Fruit fly (Drosophila melanogaster): ENCODE results near the gene CG13728.
A peak's percentile ranks its signal among the peaks of the same experiment; 100 is the strongest.

The CG13728 gene

DNA sequence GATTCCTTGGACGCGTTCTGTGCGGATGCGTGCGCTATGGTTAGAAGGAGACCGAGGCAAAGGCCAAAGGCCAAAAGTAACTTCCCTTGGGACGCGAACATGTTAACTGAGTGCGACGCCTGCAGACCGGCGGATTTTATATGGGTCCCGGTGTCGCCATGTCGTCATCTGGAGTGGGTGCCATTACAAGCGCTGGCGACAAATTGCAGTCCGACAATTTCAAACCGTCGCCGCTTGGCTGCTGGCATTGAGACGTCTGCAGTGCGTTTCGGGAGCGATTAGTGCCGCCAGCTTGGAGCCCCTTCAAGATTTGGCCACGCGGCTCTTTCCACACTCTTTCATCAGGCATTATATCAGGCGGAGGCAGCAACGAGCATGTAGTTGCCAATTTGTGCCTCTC is 41.3 kb downstream of the CG13728 start, which contains the start of gene CG13727:
Gene CG13727 (minus strand): TSS at position 101 of the 400 bp plus-strand sequence.
- no peak for TF ChIP-seq Ets21C (GFP tag; optimal IDR thresholded peaks at IDR 0.05)
- no peak for TF ChIP-seq salr (GFP tag; optimal IDR thresholded peaks at IDR 0.05)
- no peak for TF ChIP-seq achi (GFP tag; optimal IDR thresholded peaks at IDR 0.05)
- TF ChIP-seq lz (GFP tag; optimal IDR thresholded peaks at IDR 0.05): no peak
- no peak for TF ChIP-seq eg (GFP tag; IDR thresholded peaks at IDR 0.05)
- TF ChIP-seq fkh (GFP tag; optimal IDR thresholded peaks at IDR 0.05): no peak
- no peak for TF ChIP-seq CG7368 (GFP tag; optimal IDR thresholded peaks at IDR 0.05)

DNA sequence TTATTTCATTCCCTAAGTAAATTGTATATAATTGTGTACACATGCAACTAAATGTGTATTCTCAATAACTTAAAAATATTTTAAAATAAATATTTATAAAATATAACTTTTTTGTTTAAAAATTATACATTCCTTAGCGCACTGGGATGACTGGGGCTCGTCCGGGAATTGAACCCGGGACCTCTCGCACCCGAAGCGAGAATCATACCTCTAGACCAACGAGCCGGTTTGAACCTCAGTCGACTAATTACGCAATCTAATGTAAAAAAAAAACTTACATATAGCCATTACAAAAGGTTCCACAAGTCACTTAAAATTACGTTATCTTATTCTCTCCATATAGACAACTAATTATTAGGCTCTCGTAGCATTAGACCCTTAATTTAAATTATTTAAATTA is 42.8 kb downstream of the CG13728 start:
- TF ChIP-seq svp (GFP tag) (peak; percentile 27), CG16779 (tag; optimal IDR thresholded peaks at IDR 0.05) (no peak)

DNA sequence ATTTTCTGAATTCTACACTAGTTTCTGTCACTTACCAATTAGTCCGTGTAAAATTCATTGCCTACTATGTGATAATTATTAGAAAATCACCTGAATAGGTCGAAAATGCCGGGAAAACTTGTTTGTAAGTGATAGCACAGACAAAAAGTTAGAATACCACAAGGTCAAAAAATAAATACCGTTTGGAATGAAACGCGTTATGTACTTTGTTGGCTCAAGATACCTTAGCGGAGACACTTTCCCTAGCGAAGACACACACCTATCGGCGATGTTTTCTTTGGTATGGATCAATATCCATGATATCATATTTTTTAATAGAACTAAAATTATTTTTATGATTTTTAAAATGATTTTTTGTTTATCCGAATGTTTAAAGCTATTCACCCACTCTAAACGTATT is 43.4 kb downstream of the CG13728 start, which contains the start of gene CG6479:
Gene CG6479 (minus strand): TSS at position 141 of the 400 bp plus-strand sequence.
- TF ChIP-seq Smox (GFP tag; optimal IDR thresholded peaks at IDR 0.05): no peak
- TF ChIP-seq svp (GFP tag): peak; percentile 80

Measured in whole organism, prepupa.